Worm (Caenorhabditis elegans) whole organism, L4 larva: ENCODE data around the gene abcf-3.

Experiments used
- F37D6.2 ChIP-seq: sonication (generic microtip); optimal IDR thresholded peaks from 2 replicates; lab custom pipeline; 2016; ENCODE audit warnings: mild to moderate bottlenecking, missing genetic modification characterization, missing compliant biosample characterization
- Y105C5A.15 ChIP-seq: fragments of 200-800 bp; sonication (Bioruptor generic); IDR thresholded peaks from 2 replicates; pipeline ENCODE4 v1.3.6; 2022; ENCODE audit warnings: missing genetic modification characterization, missing compliant biosample characterization
- Y5F2A.4 ChIP-seq: fragments of 200-800 bp; sonication (Bioruptor generic); optimal IDR thresholded peaks from 2 replicates; lab custom pipeline; 2018; ENCODE audit warnings: mild to moderate bottlenecking, missing genetic modification characterization, missing compliant biosample characterization
- ZK337.2 ChIP-seq: fragments of 200-800 bp; sonication (Bioruptor generic); IDR thresholded peaks from 2 replicates; pipeline ENCODE4 v1.3.6; 2022; ENCODE audit warnings: missing genetic modification reagents, missing genetic modification characterization, missing compliant biosample characterization
- aha-1 ChIP-seq: fragments of 150-350 bp; peaks from one replicate; lab custom pipeline; 2014; ENCODE audit warnings: missing biosample characterization, missing genetic modification characterization
- aly-2 ChIP-seq: sonication (generic microtip); optimal IDR thresholded peaks from 2 replicates; lab custom pipeline; 2018; ENCODE audit warnings: missing biosample characterization, missing genetic modification characterization
- arid-1 ChIP-seq: fragments of 200-800 bp; sonication (Bioruptor generic); conservative IDR thresholded peaks from 2 replicates; pipeline ENCODE4 v1.3.6; 2022; ENCODE audit warnings: missing genetic modification reagents, missing genetic modification characterization, missing compliant biosample characterization
- ceh-20 ChIP-seq: fragments of 200-800 bp; sonication (Bioruptor generic); IDR thresholded peaks from 2 replicates; pipeline ENCODE4 v1.3.6; 2022; ENCODE audit warnings: missing genetic modification reagents, missing genetic modification characterization, missing compliant biosample characterization
- ceh-44 ChIP-seq: fragments of 200-800 bp; sonication (Bioruptor generic); IDR thresholded peaks from 2 replicates; pipeline ENCODE4 v1.3.6; 2022; ENCODE audit warnings: missing genetic modification reagents, missing genetic modification characterization, missing compliant biosample characterization
- ceh-62 ChIP-seq: sonication (generic microtip); optimal IDR thresholded peaks from 2 replicates; lab custom pipeline; 2017; ENCODE audit warnings: missing biosample characterization, missing genetic modification characterization
- ceh-82 ChIP-seq: sonication (generic microtip); optimal IDR thresholded peaks from 2 replicates; lab custom pipeline; 2017; ENCODE audit warnings: missing biosample characterization, missing genetic modification characterization
- daf-12 ChIP-seq: fragments of 150-350 bp; optimal IDR thresholded peaks from 2 replicates; lab custom pipeline; 2014; ENCODE audit warnings: missing biosample characterization, missing genetic modification reagents, missing genetic modification characterization
- dmd-6 ChIP-seq: fragments of 200-800 bp; sonication (Bioruptor generic); IDR thresholded peaks from 2 replicates; pipeline ENCODE4 v1.3.6; 2022; ENCODE audit warnings: missing genetic modification reagents, missing genetic modification characterization, missing compliant biosample characterization
- dmd-9 ChIP-seq: fragments of 200-800 bp; sonication (Bioruptor generic); IDR thresholded peaks from 2 replicates; pipeline ENCODE4 v1.3.6; 2022; ENCODE audit warnings: missing genetic modification reagents, missing genetic modification characterization, missing compliant biosample characterization
- duxl-1 ChIP-seq: sonication (generic microtip); optimal IDR thresholded peaks from 2 replicates; lab custom pipeline; 2016; ENCODE audit warnings: mild to moderate bottlenecking, missing genetic modification characterization, moderate library complexity, missing compliant biosample characterization; ENCODE audit not compliant: poor library complexity
- dve-1 ChIP-seq: sonication (generic microtip); optimal IDR thresholded peaks from 2 replicates; lab custom pipeline; 2017; ENCODE audit warnings: antibody characterized with exemption, mild to moderate bottlenecking, missing genetic modification characterization, missing compliant biosample characterization; ENCODE audit not compliant: insufficient read depth
- fkh-10 ChIP-seq: fragments of 150-350 bp; optimal IDR thresholded peaks from 2 replicates; lab custom pipeline; 2014; ENCODE audit warnings: missing biosample characterization, missing genetic modification reagents, missing genetic modification characterization
- gei-8 ChIP-seq: fragments of 200-800 bp; sonication (Bioruptor generic); optimal IDR thresholded peaks from 2 replicates; lab custom pipeline; 2018; ENCODE audit warnings: mild to moderate bottlenecking, missing genetic modification characterization, missing compliant biosample characterization
- hlh-11 ChIP-seq: fragments of 200-800 bp; sonication (Bioruptor generic); optimal IDR thresholded peaks from 2 replicates; lab custom pipeline; 2018; ENCODE audit warnings: mild to moderate bottlenecking, missing genetic modification characterization, missing compliant biosample characterization
- hlh-30 ChIP-seq: sonication (generic microtip); optimal IDR thresholded peaks from 2 replicates; lab custom pipeline; 2017; ENCODE audit warnings: antibody characterized with exemption, mild to moderate bottlenecking, missing genetic modification characterization, missing compliant biosample characterization; ENCODE audit not compliant: insufficient read depth
- jun-1 ChIP-seq: fragments of 150-350 bp; optimal IDR thresholded peaks from 2 replicates; lab custom pipeline; 2014; ENCODE audit warnings: missing biosample characterization, missing genetic modification reagents, missing genetic modification characterization
- lin-1 ChIP-seq: fragments of 200-800 bp; sonication (Bioruptor generic); IDR thresholded peaks from 2 replicates; pipeline ENCODE4 v1.3.6; 2022; ENCODE audit warnings: missing genetic modification reagents, missing genetic modification characterization, missing compliant biosample characterization
- lin-13 ChIP-seq: fragments of 150-350 bp; optimal IDR thresholded peaks from 2 replicates; lab custom pipeline; 2014; ENCODE audit warnings: missing biosample characterization, missing genetic modification reagents, missing genetic modification characterization
- lin-39 ChIP-seq: fragments of 150-350 bp; optimal IDR thresholded peaks from 2 replicates; lab custom pipeline; 2014; ENCODE audit warnings: missing biosample characterization, missing genetic modification reagents, missing genetic modification characterization
- lir-3 ChIP-seq: sonication (generic microtip); optimal IDR thresholded peaks from 2 replicates; lab custom pipeline; 2016; ENCODE audit warnings: mild to moderate bottlenecking, missing genetic modification characterization, missing compliant biosample characterization
- madf-5 ChIP-seq, 2 experiments: fragments of 200-800 bp; sonication (Bioruptor generic); IDR thresholded peaks; 2 replicates each; pipeline ENCODE4 v1.3.6; 2022; ENCODE audit warnings: missing compliant biosample characterization in 2 of 2, missing genetic modification characterization in 2 of 2
- mdl-1 ChIP-seq, 2 experiments: fragments of 150-350 bp in 1 of 2; sonication (generic microtip) in 1 of 2; optimal IDR thresholded peaks; 2 replicates each; lab custom pipeline; 2014 to 2017; ENCODE audit warnings: missing biosample characterization in 2 of 2, missing genetic modification characterization in 2 of 2
- mdt-29 ChIP-seq: fragments of 200-800 bp; sonication (Bioruptor generic); IDR thresholded peaks from 2 replicates; pipeline ENCODE4 v1.3.6; 2022; ENCODE audit warnings: missing genetic modification reagents, missing genetic modification characterization, missing compliant biosample characterization
- mep-1 ChIP-seq: fragments of 150-350 bp; sonication (generic microtip); optimal IDR thresholded peaks from 3 replicates; lab custom pipeline; 2014; ENCODE audit warnings: missing biosample characterization, missing genetic modification characterization
- mxl-2 ChIP-seq: fragments of 200-800 bp; sonication (Bioruptor generic); conservative IDR thresholded peaks from 2 replicates; pipeline ENCODE4 v1.3.6; 2022; ENCODE audit warnings: missing genetic modification reagents, missing genetic modification characterization, missing compliant biosample characterization
- nhr-11 ChIP-seq: fragments of 150-350 bp; optimal IDR thresholded peaks from 2 replicates; lab custom pipeline; 2014; ENCODE audit warnings: missing biosample characterization, missing genetic modification characterization
- nhr-111 ChIP-seq: fragments of 200-800 bp; sonication (Bioruptor generic); optimal IDR thresholded peaks from 2 replicates; lab custom pipeline; 2018; ENCODE audit warnings: mild to moderate bottlenecking, missing genetic modification characterization, missing compliant biosample characterization
- nhr-237 ChIP-seq: sonication (generic microtip); optimal IDR thresholded peaks from 2 replicates; lab custom pipeline; 2017; ENCODE audit warnings: missing biosample characterization, missing genetic modification characterization
- nhr-41 ChIP-seq: fragments of 200-800 bp; sonication (Bioruptor generic); IDR thresholded peaks from 2 replicates; pipeline ENCODE4 v1.3.6; 2022; ENCODE audit warnings: missing genetic modification reagents, missing genetic modification characterization, missing compliant biosample characterization
- nhr-6 ChIP-seq: fragments of 150-350 bp; optimal IDR thresholded peaks from 2 replicates; lab custom pipeline; 2014; ENCODE audit warnings: missing biosample characterization, missing genetic modification characterization
- pqm-1 ChIP-seq: sonication (generic microtip); optimal IDR thresholded peaks from 2 replicates; lab custom pipeline; 2017; ENCODE audit warnings: missing biosample characterization, missing genetic modification characterization
- saeg-2 ChIP-seq: fragments of 200-800 bp; sonication (Bioruptor generic); IDR thresholded peaks from 2 replicates; pipeline ENCODE4 v1.3.6; 2022; ENCODE audit warnings: missing genetic modification reagents, missing genetic modification characterization, missing compliant biosample characterization
- set-16 ChIP-seq: fragments of 200-800 bp; sonication (Bioruptor generic); IDR thresholded peaks from 2 replicates; pipeline ENCODE4 v1.3.6; 2022; ENCODE audit warnings: missing genetic modification reagents, missing genetic modification characterization, missing compliant biosample characterization
- snpc-4 ChIP-seq: fragments of 150-350 bp; optimal IDR thresholded peaks from 2 replicates; lab custom pipeline; 2014; ENCODE audit warnings: missing biosample characterization, missing genetic modification characterization
- spr-3 ChIP-seq: fragments of 200-800 bp; sonication (Bioruptor generic); optimal IDR thresholded peaks from 2 replicates; lab custom pipeline; 2018; ENCODE audit warnings: mild to moderate bottlenecking, missing genetic modification characterization, missing compliant biosample characterization
- tag-97 ChIP-seq: fragments of 200-800 bp; sonication (Bioruptor generic); IDR thresholded peaks from 2 replicates; pipeline ENCODE4 v1.3.6; 2022; ENCODE audit warnings: missing genetic modification characterization, missing compliant biosample characterization
- unc-39 ChIP-seq: sonication (generic microtip); optimal IDR thresholded peaks from 2 replicates; lab custom pipeline; 2017; ENCODE audit warnings: missing biosample characterization, missing genetic modification characterization
- unc-62 ChIP-seq, 3 experiments: fragments of 150-350 bp in 1 of 3; sonication (generic microtip); optimal IDR thresholded peaks in 2 of 3; peaks in 1 of 3; 1 replicate in 1 of 3; 2 replicates in 2 of 3; lab custom pipeline; 2014 to 2017; ENCODE audit warnings: missing biosample characterization in 3 of 3, missing genetic modification characterization in 3 of 3, missing genetic modification reagents in 3 of 3, missing genotype in 1 of 3
- vab-7 ChIP-seq: fragments of 200-800 bp; sonication (Bioruptor generic); IDR thresholded peaks from 2 replicates; pipeline ENCODE4 v1.3.6; 2022; ENCODE audit warnings: missing genetic modification reagents, missing genetic modification characterization, missing compliant biosample characterization
- zag-1 ChIP-seq: fragments of 150-350 bp; optimal IDR thresholded peaks from 2 replicates; lab custom pipeline; 2014; ENCODE audit warnings: missing biosample characterization, missing genetic modification characterization
- zfp-2 ChIP-seq: sonication (generic microtip); optimal IDR thresholded peaks from 2 replicates; lab custom pipeline; 2016; ENCODE audit warnings: mild to moderate bottlenecking, missing genetic modification characterization, missing compliant biosample characterization
- zfp-3 ChIP-seq: fragments of 200-800 bp; sonication (Bioruptor generic); conservative IDR thresholded peaks from 2 replicates; pipeline ENCODE4 v1.3.6; 2022; ENCODE audit warnings: missing genetic modification reagents, missing genetic modification characterization, missing compliant biosample characterization
- zip-11 ChIP-seq: fragments of 200-800 bp; sonication (Bioruptor generic); IDR thresholded peaks from 2 replicates; pipeline ENCODE4 v1.3.6; 2022; ENCODE audit warnings: missing genetic modification characterization, missing compliant biosample characterization
- zip-2 ChIP-seq: fragments of 150-350 bp; optimal IDR thresholded peaks from 2 replicates; lab custom pipeline; 2014; ENCODE audit warnings: missing biosample characterization, missing genetic modification characterization

abcf-3 gene

DNA sequence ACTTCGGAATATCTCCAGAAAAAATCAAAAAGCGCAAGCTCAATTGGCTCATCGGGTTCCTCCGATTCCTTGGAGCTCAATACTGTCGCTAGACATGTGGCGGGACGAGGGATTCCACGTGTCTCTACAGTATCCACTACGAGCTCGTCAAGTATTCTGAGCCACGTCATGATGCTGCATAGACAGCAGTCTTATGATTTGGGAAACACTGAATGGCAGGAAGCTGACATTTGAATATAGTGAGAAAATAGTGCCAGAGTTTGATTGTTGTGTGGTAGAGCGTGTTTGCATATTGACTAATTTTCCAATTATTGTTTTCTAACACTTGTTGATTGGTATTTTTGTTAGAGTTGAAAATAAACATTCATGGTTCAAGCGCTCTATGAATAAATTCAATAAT, 9.8 kb upstream of the abcf-3 start:
- TF ChIP-seq hlh-30 (tag; lab: Kevin White, UChicago), result no peak
- peak; percentile 75 for TF ChIP-seq dmd-6

DNA sequence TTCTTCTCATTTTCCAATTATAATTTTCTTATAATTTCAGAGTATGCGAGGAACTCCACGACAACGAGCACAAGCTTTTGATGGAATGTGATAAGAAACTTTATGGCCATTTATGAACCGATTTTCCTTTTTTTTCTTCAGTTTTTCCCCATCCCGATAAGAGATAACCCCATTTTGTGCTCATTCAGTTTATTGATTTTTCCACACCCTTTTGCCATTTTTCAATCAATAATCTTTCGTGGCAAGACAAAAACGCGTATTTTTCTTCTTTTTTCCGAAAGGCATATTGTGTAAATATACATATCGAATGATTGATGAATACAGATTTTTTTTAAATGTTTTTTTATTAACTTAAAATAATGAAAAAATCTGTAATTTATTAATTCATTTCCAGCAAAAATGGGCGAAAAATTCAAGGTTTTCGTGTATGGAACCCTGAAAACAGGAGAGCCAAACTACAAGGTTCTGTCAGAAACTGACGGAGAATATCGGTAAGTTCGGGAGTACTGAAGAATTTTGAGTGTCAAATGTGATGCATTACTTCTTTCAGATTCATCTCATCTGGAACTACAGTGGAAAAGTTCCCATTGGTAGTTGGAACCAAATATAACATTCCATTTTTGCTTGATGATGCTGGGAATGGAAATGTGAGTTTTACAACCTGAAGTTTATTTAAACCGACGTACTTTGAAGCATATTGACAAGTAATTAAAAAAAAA, 8.8 kb upstream of the abcf-3 start, which contains the start of gene F42A10.9:
F42A10.9 (plus strand) TSS at position 321 of the 719 bp plus-strand sequence.
- no peak for TF ChIP-seq ZK337.2 (GFP tag; lab: Robert Waterston, UW)
- TF ChIP-seq nhr-237 (tag; lab: Kevin White, UChicago), result no peak
- TF ChIP-seq F37D6.2 (tag; lab: Kevin White, UChicago), result no peak
- no peak for TF ChIP-seq set-16 (GFP tag; lab: Robert Waterston, UW)
- TF ChIP-seq zfp-2 (tag; lab: Kevin White, UChicago), result no peak
- TF ChIP-seq ceh-82 (tag; lab: Kevin White, UChicago), result no peak
- TF ChIP-seq snpc-4, result no peak
- no peak for TF ChIP-seq lin-1 (GFP tag; lab: Robert Waterston, UW)
- TF ChIP-seq Y5F2A.4 (GFP tag; lab: Kevin White, UChicago), result no peak
- no peak for TF ChIP-seq nhr-111 (GFP tag; lab: Kevin White, UChicago)
- peak; percentile 41 for TF ChIP-seq duxl-1 (tag; lab: Kevin White, UChicago)
- no peak for TF ChIP-seq pqm-1 (tag; lab: Kevin White, UChicago)
- TF ChIP-seq madf-5 (GFP tag; IDR thresholded peaks at IDR 0.05; lab: Robert Waterston, UW), result no peak
- no peak for TF ChIP-seq mdl-1 (tag; optimal IDR thresholded peaks at IDR 0.05; lab: Kevin White, UChicago)
- no peak for TF ChIP-seq Y105C5A.15 (GFP tag; lab: Robert Waterston, UW)
- no peak for TF ChIP-seq ceh-44
- no peak for TF ChIP-seq aly-2
- no peak for TF ChIP-seq saeg-2
- TF ChIP-seq zip-11 (GFP tag; lab: Robert Waterston, UW), result no peak
- TF ChIP-seq lir-3 (tag; lab: Kevin White, UChicago), result no peak
- TF ChIP-seq mxl-2 (GFP tag; lab: Robert Waterston, UW), result no peak
- TF ChIP-seq mdt-29 (GFP tag; lab: Robert Waterston, UW), result no peak
- TF ChIP-seq hlh-11 (tag; lab: Kevin White, UChicago), result no peak
- TF ChIP-seq ceh-62 (tag; lab: Kevin White, UChicago), result no peak
- TF ChIP-seq ceh-20 (GFP tag; lab: Robert Waterston, UW), result no peak
- 0 out of 2 replicates have a peak, but pooled peaks have one; percentile 26 for TF ChIP-seq arid-1 (GFP tag; lab: Robert Waterston, UW)
- TF ChIP-seq nhr-41 (GFP tag; lab: Robert Waterston, UW), result no peak
- TF ChIP-seq fkh-10 (GFP tag; lab: Kevin White, UChicago), result no peak
- TF ChIP-seq dmd-9 (GFP tag; lab: Robert Waterston, UW), result no peak
- TF ChIP-seq nhr-6 (tag; lab: Kevin White, UChicago), result no peak
- no peak for TF ChIP-seq unc-62 (GFP tag; optimal IDR thresholded peaks at IDR 0.05 in 1 of 2; lab: Kevin White, UChicago)
- TF ChIP-seq unc-62 (tag; optimal IDR thresholded peaks at IDR 0.05; lab: Kevin White, UChicago), result no peak
- no peak for TF ChIP-seq unc-39 (tag; lab: Kevin White, UChicago)
- TF ChIP-seq nhr-11 (tag; lab: Kevin White, UChicago), result no peak
- no peak for TF ChIP-seq daf-12
- TF ChIP-seq vab-7 (GFP tag; lab: Robert Waterston, UW), result no peak
- no peak for TF ChIP-seq lin-13 (GFP tag; lab: Kevin White, UChicago)
- TF ChIP-seq gei-8 (GFP tag; lab: Kevin White, UChicago), result no peak
- TF ChIP-seq lin-39 (tag; lab: Kevin White, UChicago), result no peak
- peak; percentile 66 for TF ChIP-seq mep-1 (tag; lab: Kevin White, UChicago)
- peak; percentile 68 for TF ChIP-seq dve-1
- TF ChIP-seq spr-3 (GFP tag; lab: Kevin White, UChicago), result no peak
- TF ChIP-seq tag-97 (GFP tag; lab: Robert Waterston, UW), result no peak
- no peak for TF ChIP-seq zag-1
- peak; percentile 51; the same call in 1 of the 2 replicates for TF ChIP-seq zfp-3 (GFP tag; lab: Robert Waterston, UW)
- no peak for TF ChIP-seq zip-2 (tag; lab: Kevin White, UChicago)
- peak; percentile 76 for TF ChIP-seq aha-1 (tag; lab: Kevin White, UChicago)
- TF ChIP-seq jun-1 (tag; lab: Kevin White, UChicago), result no peak
